Worm (Caenorhabditis elegans) whole organism, L4 larva: ENCODE results near the gene ugt-62.

ENCODE experiments used
- D1046.2 ChIP-seq: fragments of 200-800 bp; sonication (Bioruptor generic); IDR thresholded peaks from 2 replicates; pipeline ENCODE4 v1.3.6; 2022; ENCODE audit warnings: missing genetic modification characterization, missing compliant biosample characterization
- F37D6.2 ChIP-seq: sonication (generic microtip); optimal IDR thresholded peaks from 2 replicates; lab custom pipeline; 2016; ENCODE audit warnings: mild to moderate bottlenecking, missing genetic modification characterization, missing compliant biosample characterization
- R02D3.7 ChIP-seq: fragments of 150-350 bp; sonication (generic microtip); optimal IDR thresholded peaks from 3 replicates; lab custom pipeline; 2014; ENCODE audit warnings: missing biosample characterization, missing genetic modification characterization
- Y105C5A.15 ChIP-seq: fragments of 200-800 bp; sonication (Bioruptor generic); IDR thresholded peaks from 2 replicates; pipeline ENCODE4 v1.3.6; 2022; ENCODE audit warnings: missing genetic modification characterization, missing compliant biosample characterization
- Y75B8A.6 ChIP-seq: fragments of 200-800 bp; sonication (Bioruptor generic); IDR thresholded peaks from 2 replicates; pipeline ENCODE4 v1.3.6; 2022; ENCODE audit warnings: missing genetic modification reagents, missing genetic modification characterization, missing compliant biosample characterization
- aha-1 ChIP-seq: fragments of 150-350 bp; peaks from one replicate; lab custom pipeline; 2014; ENCODE audit warnings: missing biosample characterization, missing genetic modification characterization
- ama-1 ChIP-seq: fragments of 150-350 bp; optimal IDR thresholded peaks from 2 replicates; lab custom pipeline; 2014; ENCODE audit warnings: inconsistent platforms, mixed read lengths
- ceh-62 ChIP-seq: sonication (generic microtip); optimal IDR thresholded peaks from 2 replicates; lab custom pipeline; 2017; ENCODE audit warnings: missing biosample characterization, missing genetic modification characterization
- daf-16 ChIP-seq, 3 experiments: sonication (generic microtip); optimal IDR thresholded peaks; 2 replicates each; lab custom pipeline; 2016 to 2017; ENCODE audit warnings: missing genetic modification characterization in 3 of 3, missing genetic modification reagents in 3 of 3, mild to moderate bottlenecking in 2 of 3, missing compliant biosample characterization in 2 of 3, missing biosample characterization in 1 of 3, moderate library complexity in 1 of 3
- dmd-6 ChIP-seq: fragments of 200-800 bp; sonication (Bioruptor generic); IDR thresholded peaks from 2 replicates; pipeline ENCODE4 v1.3.6; 2022; ENCODE audit warnings: missing genetic modification reagents, missing genetic modification characterization, missing compliant biosample characterization
- dpl-1 ChIP-seq: fragments of 150-350 bp; optimal IDR thresholded peaks from 2 replicates; lab custom pipeline; 2014; ENCODE audit warnings: missing biosample characterization, missing genetic modification reagents, missing genetic modification characterization
- dve-1 ChIP-seq: sonication (generic microtip); optimal IDR thresholded peaks from 2 replicates; lab custom pipeline; 2017; ENCODE audit warnings: antibody characterized with exemption, mild to moderate bottlenecking, missing genetic modification characterization, missing compliant biosample characterization; ENCODE audit not compliant: insufficient read depth
- egl-27 ChIP-seq: sonication (generic microtip); optimal IDR thresholded peaks from 3 replicates; lab custom pipeline; 2017; ENCODE audit warnings: missing biosample characterization, missing genetic modification reagents, missing genetic modification characterization
- fkh-10 ChIP-seq: fragments of 150-350 bp; optimal IDR thresholded peaks from 2 replicates; lab custom pipeline; 2014; ENCODE audit warnings: missing biosample characterization, missing genetic modification reagents, missing genetic modification characterization
- fos-1 ChIP-seq: fragments of 150-350 bp; optimal IDR thresholded peaks from 2 replicates; lab custom pipeline; 2014; ENCODE audit warnings: missing biosample characterization, missing genetic modification characterization
- hif-1 ChIP-seq, 2 experiments: sonication (generic microtip); optimal IDR thresholded peaks; 2 replicates each; lab custom pipeline; 2016 to 2017; ENCODE audit warnings: missing compliant biosample characterization in 2 of 2, missing genetic modification characterization in 2 of 2, missing genetic modification reagents in 2 of 2, missing genotype in 2 of 2, mild to moderate bottlenecking in 1 of 2
- hlh-11 ChIP-seq: fragments of 200-800 bp; sonication (Bioruptor generic); optimal IDR thresholded peaks from 2 replicates; lab custom pipeline; 2018; ENCODE audit warnings: mild to moderate bottlenecking, missing genetic modification characterization, missing compliant biosample characterization
- hlh-30 ChIP-seq: sonication (generic microtip); optimal IDR thresholded peaks from 2 replicates; lab custom pipeline; 2017; ENCODE audit warnings: antibody characterized with exemption, mild to moderate bottlenecking, missing genetic modification characterization, missing compliant biosample characterization; ENCODE audit not compliant: insufficient read depth
- hmg-1.1 ChIP-seq: fragments of 200-800 bp; sonication (Bioruptor generic); IDR thresholded peaks from 2 replicates; pipeline ENCODE4 v1.3.6; 2022; ENCODE audit warnings: missing genetic modification reagents, missing genetic modification characterization, missing compliant biosample characterization
- jun-1 ChIP-seq: fragments of 150-350 bp; optimal IDR thresholded peaks from 2 replicates; lab custom pipeline; 2014; ENCODE audit warnings: missing biosample characterization, missing genetic modification reagents, missing genetic modification characterization
- lim-7 ChIP-seq: fragments of 200-800 bp; sonication (Bioruptor generic); IDR thresholded peaks from 2 replicates; pipeline ENCODE4 v1.3.6; 2022; ENCODE audit warnings: missing genetic modification characterization, missing compliant biosample characterization
- lin-15B ChIP-seq: fragments of 150-350 bp; sonication (generic microtip); optimal IDR thresholded peaks from 3 replicates; lab custom pipeline; 2014; ENCODE audit warnings: missing biosample characterization, missing genetic modification characterization
- lin-38 ChIP-seq: fragments of 200-800 bp; sonication (Bioruptor generic); IDR thresholded peaks from 2 replicates; pipeline ENCODE4 v1.3.6; 2022; ENCODE audit warnings: missing genetic modification reagents, missing genetic modification characterization, missing compliant biosample characterization
- lir-3 ChIP-seq: sonication (generic microtip); optimal IDR thresholded peaks from 2 replicates; lab custom pipeline; 2016; ENCODE audit warnings: mild to moderate bottlenecking, missing genetic modification characterization, missing compliant biosample characterization
- lsy-2 ChIP-seq, 2 experiments: fragments of 150-350 bp in 1 of 2; sonication (generic microtip) in 1 of 2; optimal IDR thresholded peaks; 2 replicates each; lab custom pipeline; 2014 to 2017; ENCODE audit warnings: missing biosample characterization in 2 of 2, missing genetic modification characterization in 2 of 2
- madf-9 ChIP-seq: fragments of 200-800 bp; sonication (Bioruptor generic); conservative IDR thresholded peaks from 2 replicates; pipeline ENCODE4 v1.3.6; 2022; ENCODE audit warnings: missing genetic modification reagents, missing genetic modification characterization, missing compliant biosample characterization
- mdl-1 ChIP-seq, 2 experiments: fragments of 150-350 bp in 1 of 2; sonication (generic microtip) in 1 of 2; optimal IDR thresholded peaks; 2 replicates each; lab custom pipeline; 2014 to 2017; ENCODE audit warnings: missing biosample characterization in 2 of 2, missing genetic modification characterization in 2 of 2
- mdt-29 ChIP-seq: fragments of 200-800 bp; sonication (Bioruptor generic); IDR thresholded peaks from 2 replicates; pipeline ENCODE4 v1.3.6; 2022; ENCODE audit warnings: missing genetic modification reagents, missing genetic modification characterization, missing compliant biosample characterization
- mep-1 ChIP-seq: fragments of 150-350 bp; sonication (generic microtip); optimal IDR thresholded peaks from 3 replicates; lab custom pipeline; 2014; ENCODE audit warnings: missing biosample characterization, missing genetic modification characterization
- mes-2 ChIP-seq: sonication (generic microtip); optimal IDR thresholded peaks from 2 replicates; lab custom pipeline; 2016; ENCODE audit warnings: missing genotype, mild to moderate bottlenecking, missing genetic modification characterization, missing compliant biosample characterization; ENCODE audit not compliant: poor library complexity, severe bottlenecking
- mxl-3 ChIP-seq: fragments of 200-800 bp; sonication (Bioruptor generic); optimal IDR thresholded peaks from 2 replicates; lab custom pipeline; 2018; ENCODE audit warnings: mild to moderate bottlenecking, missing genetic modification characterization, missing compliant biosample characterization
- nhr-11 ChIP-seq: fragments of 150-350 bp; optimal IDR thresholded peaks from 2 replicates; lab custom pipeline; 2014; ENCODE audit warnings: missing biosample characterization, missing genetic modification characterization
- nhr-25 ChIP-seq: sonication (generic microtip); optimal IDR thresholded peaks from 2 replicates; lab custom pipeline; 2017; ENCODE audit warnings: missing genetic modification characterization, mild to moderate bottlenecking, missing compliant biosample characterization, antibody characterized with exemption, moderate library complexity, borderline replicate concordance; ENCODE audit not compliant: insufficient read depth
- nhr-28 ChIP-seq: fragments of 150-350 bp; optimal IDR thresholded peaks from 2 replicates; lab custom pipeline; 2014; ENCODE audit warnings: missing biosample characterization, missing genetic modification characterization
- nhr-48 ChIP-seq: sonication (generic microtip); optimal IDR thresholded peaks from 2 replicates; lab custom pipeline; 2016; ENCODE audit warnings: mild to moderate bottlenecking, missing genetic modification characterization, missing compliant biosample characterization
- nhr-6 ChIP-seq: fragments of 150-350 bp; optimal IDR thresholded peaks from 2 replicates; lab custom pipeline; 2014; ENCODE audit warnings: missing biosample characterization, missing genetic modification characterization
- pha-4 ChIP-seq, 2 experiments: fragments of 150-350 bp in 1 of 2; fragments of 200-800 bp in 1 of 2; sonication (Bioruptor generic) in 1 of 2; IDR thresholded peaks in 1 of 2; optimal IDR thresholded peaks in 1 of 2; 2 replicates each; pipeline versions ENCODE4 v1.3.6 to Lab custom; 2014 to 2022; ENCODE audit warnings: missing genetic modification characterization in 2 of 2, missing genetic modification reagents in 2 of 2, missing biosample characterization in 1 of 2, missing compliant biosample characterization in 1 of 2
- php-3 ChIP-seq: fragments of 200-800 bp; sonication (Bioruptor generic); IDR thresholded peaks from 2 replicates; pipeline ENCODE4 v1.3.6; 2022; ENCODE audit warnings: missing genetic modification reagents, missing genetic modification characterization, missing compliant biosample characterization
- rbr-2 ChIP-seq: sonication (generic microtip); optimal IDR thresholded peaks from 2 replicates; lab custom pipeline; 2016; ENCODE audit warnings: missing genotype, missing genetic modification characterization, missing compliant biosample characterization
- tra-1 ChIP-seq: fragments of 200-800 bp; sonication (Bioruptor generic); IDR thresholded peaks from 2 replicates; pipeline ENCODE4 v1.3.6; 2022; ENCODE audit warnings: missing genetic modification reagents, missing genetic modification characterization, missing compliant biosample characterization
- zip-11 ChIP-seq: fragments of 200-800 bp; sonication (Bioruptor generic); IDR thresholded peaks from 2 replicates; pipeline ENCODE4 v1.3.6; 2022; ENCODE audit warnings: missing genetic modification characterization, missing compliant biosample characterization

The ugt-62 gene

ce11 chrIII:4504934-4505484 lies 35.4 kb downstream of the ugt-62 start:
- TF ChIP-seq hmg-1.1 (GFP tag; lab: Robert Waterston, UW) = no peak
- TF ChIP-seq dmd-6 (GFP tag; lab: Robert Waterston, UW) = peak; percentile 23; the same call in 1 of the 2 replicates
- peak; percentile 56 for TF ChIP-seq hlh-30
- no peak for TF ChIP-seq ceh-62 (tag; lab: Kevin White, UChicago)
- TF ChIP-seq mdl-1 (tag; optimal IDR thresholded peaks at IDR 0.05; lab: Kevin White, UChicago) = no peak
- TF ChIP-seq php-3 (GFP tag; lab: Robert Waterston, UW) = no peak
- no peak for TF ChIP-seq lim-7 (GFP tag; lab: Robert Waterston, UW)
- peak; percentile 39 for TF ChIP-seq mxl-3 (GFP tag; lab: Kevin White, UChicago)
- TF ChIP-seq Y105C5A.15 (GFP tag; lab: Robert Waterston, UW) = no peak
- no peak for TF ChIP-seq madf-9 (GFP tag; lab: Robert Waterston, UW)
- TF ChIP-seq daf-16 (GFP tag; optimal IDR thresholded peaks at IDR 0.05; lab: Kevin White, UChicago) = no peak
- TF ChIP-seq daf-16 (tag; optimal IDR thresholded peaks at IDR 0.05; lab: Kevin White, UChicago) = peak; percentile 0
- no peak for TF ChIP-seq lin-15B (tag; lab: Kevin White, UChicago)
- TF ChIP-seq D1046.2 (GFP tag; lab: Robert Waterston, UW) = no peak
- TF ChIP-seq lin-38 (GFP tag; lab: Robert Waterston, UW) = no peak
- 0 out of 2 replicates have a peak, but pooled peaks have one; percentile 12 for TF ChIP-seq mdt-29 (GFP tag; lab: Robert Waterston, UW)
- TF ChIP-seq lir-3 (tag; lab: Kevin White, UChicago) = no peak
- no peak for TF ChIP-seq R02D3.7 (tag; lab: Kevin White, UChicago)
- no peak for TF ChIP-seq nhr-11 (tag; lab: Kevin White, UChicago)
- peak; percentile 78 for TF ChIP-seq aha-1
- no peak for TF ChIP-seq jun-1 (tag; lab: Kevin White, UChicago)
- no peak for TF ChIP-seq fos-1

- peak in 1 of 2 experiments; percentile 28 for TF ChIP-seq hif-1 (tag; optimal IDR thresholded peaks at IDR 0.05; lab: Kevin White, UChicago)
- TF ChIP-seq dve-1 = peak; percentile 27
- TF ChIP-seq mdl-1 (tag; optimal IDR thresholded peaks at IDR 0.05; lab: Kevin White, UChicago) = peak in 1 of 2 experiments; percentile 71
- TF ChIP-seq dmd-6 (GFP tag; lab: Robert Waterston, UW) = peak; percentile 55
- TF ChIP-seq hlh-11 (tag; lab: Kevin White, UChicago) = peak; percentile 51
- no peak for TF ChIP-seq Y105C5A.15 (GFP tag; lab: Robert Waterston, UW)
- TF ChIP-seq hlh-30 = peak; percentile 60
- TF ChIP-seq lsy-2 (tag; optimal IDR thresholded peaks at IDR 0.05; lab: Kevin White, UChicago) = peak in 1 of 2 experiments; percentile 67
- TF ChIP-seq php-3 (GFP tag; lab: Robert Waterston, UW) = no peak
- peak; percentile 96 for TF ChIP-seq aha-1
- peak; percentile 27 for TF ChIP-seq nhr-6 (tag; lab: Kevin White, UChicago)
- peak; percentile 68 for TF ChIP-seq mep-1 (tag; lab: Kevin White, UChicago)
- TF ChIP-seq nhr-28 (tag; lab: Kevin White, UChicago) = peak; percentile 51
- TF ChIP-seq rbr-2 (tag; lab: Kevin White, UChicago) = peak; percentile 46
- peak; percentile 49 for TF ChIP-seq nhr-11 (tag; lab: Kevin White, UChicago)
- TF ChIP-seq fkh-10 (GFP tag; lab: Kevin White, UChicago) = peak; percentile 44
- TF ChIP-seq ama-1 (lab: Kevin White, UChicago) = peak; percentile 78
- TF ChIP-seq tra-1 (GFP tag; lab: Robert Waterston, UW) = no peak
- no peak for TF ChIP-seq Y75B8A.6 (GFP tag; lab: Robert Waterston, UW)
- no peak for TF ChIP-seq zip-11 (GFP tag; lab: Robert Waterston, UW)
- peak; percentile 47 for TF ChIP-seq hmg-1.1 (GFP tag; lab: Robert Waterston, UW)
- TF ChIP-seq nhr-48 = peak; percentile 21
- no peak for TF ChIP-seq R02D3.7 (tag; lab: Kevin White, UChicago)
- TF ChIP-seq pha-4 (GFP tag; IDR thresholded peaks at IDR 0.05; lab: Robert Waterston, UW) = peak; percentile 10; the same call in 1 of the 2 replicates
- TF ChIP-seq pha-4 (tag; optimal IDR thresholded peaks at IDR 0.05; lab: Kevin White, UChicago) = no peak
- no peak for TF ChIP-seq lin-15B (tag; lab: Kevin White, UChicago)
- TF ChIP-seq nhr-25 (tag; lab: Kevin White, UChicago) = no peak
- no peak for TF ChIP-seq egl-27 (tag; lab: Kevin White, UChicago)
- TF ChIP-seq F37D6.2 (tag; lab: Kevin White, UChicago) = peak; percentile 6
- TF ChIP-seq mes-2 (tag; lab: Kevin White, UChicago) = peak; percentile 32
- peak; percentile 3 for TF ChIP-seq mxl-3 (GFP tag; lab: Kevin White, UChicago)
- no peak for TF ChIP-seq dpl-1 (GFP tag; lab: Kevin White, UChicago)
Observed at ce11 chrIII:4504358-4504757, 36.1 kb downstream of the ugt-62 start.
